Fruit fly (Drosophila melanogaster) whole organism: ENCODE data around the gene Taf9.

ENCODE experiments used
- Dll ChIP-seq: fragments of >200 bp; optimal IDR thresholded peaks from 2 replicates; lab custom pipeline; 2017
- psq ChIP-seq: fragments of >200 bp; optimal IDR thresholded peaks from 2 replicates; lab custom pipeline; 2017

DNA sequence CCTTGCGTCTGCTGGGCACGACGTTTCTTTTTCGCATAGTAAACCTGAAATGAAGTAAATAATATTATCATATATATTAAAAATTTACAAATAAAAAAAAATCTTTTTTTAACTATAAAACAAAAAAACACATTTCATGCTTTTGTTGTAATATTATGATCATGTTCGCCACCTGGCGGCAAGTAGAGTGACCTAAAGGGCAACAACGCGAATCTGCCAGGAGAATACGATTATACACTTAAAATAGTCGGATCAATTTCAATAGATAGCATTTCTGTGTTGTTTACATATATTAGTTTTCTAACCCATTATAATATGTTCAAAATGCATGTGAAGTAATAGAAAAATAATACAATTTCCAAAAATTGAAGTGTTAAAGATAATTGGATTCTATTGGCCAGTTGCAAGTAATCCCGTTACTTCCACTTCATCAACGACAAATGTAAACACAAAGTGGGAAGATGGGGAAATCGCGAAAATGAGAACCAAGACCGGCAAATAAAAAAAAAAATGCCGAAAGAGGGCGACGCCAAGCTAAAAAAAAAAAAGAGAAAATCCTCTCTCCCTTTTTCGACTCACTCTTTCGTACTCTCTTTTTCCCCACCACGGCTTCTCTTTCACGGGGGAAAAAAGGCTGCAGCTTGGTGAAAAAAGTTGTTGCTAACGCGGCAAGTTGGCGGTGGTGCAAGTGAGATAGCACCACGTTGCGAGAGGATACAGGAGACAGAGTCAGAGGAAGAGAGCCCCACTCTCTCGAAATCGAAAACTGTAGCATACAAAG is 28.8 kb downstream of the Taf9 start:
- TF ChIP-seq psq (lab: Kevin White, UChicago) (no peak), Dll (no peak)
